Fruit fly (Drosophila melanogaster) whole organism, embryonic: ENCODE measurements around the gene RpL24-like.

Experiments
- Blimp-1 ChIP-seq: fragments of 200-800 bp; sonication (Bioruptor generic); optimal IDR thresholded peaks from 3 replicates; lab custom pipeline; 2018; ENCODE audit warnings: missing biosample characterization, missing genetic modification characterization, mild to moderate bottlenecking, moderate library complexity, missing genetic modification reagents
- CG11085 ChIP-seq: fragments of 200-800 bp; sonication (Bioruptor generic); IDR thresholded peaks from 2 replicates; pipeline ENCODE4 v1.3.6; 2022; ENCODE audit warnings: missing biosample characterization, missing genetic modification characterization
- CG11504 ChIP-seq: fragments of 200-800 bp; sonication (Bioruptor generic); optimal IDR thresholded peaks from 3 replicates; lab custom pipeline; 2019; ENCODE audit warnings: missing biosample characterization, mild to moderate bottlenecking, missing genetic modification characterization, moderate library complexity
- CG12299 ChIP-seq: fragments of 200-800 bp; sonication (Bioruptor generic); optimal IDR thresholded peaks from 2 replicates; lab custom pipeline; 2018; ENCODE audit warnings: missing biosample characterization, mild to moderate bottlenecking, missing genetic modification characterization
- CG13624 ChIP-seq: fragments of 200-800 bp; sonication (Bioruptor generic); optimal IDR thresholded peaks from 2 replicates; lab custom pipeline; 2016; ENCODE audit warnings: missing biosample characterization, missing genetic modification characterization
- CG13894 ChIP-seq: fragments of 200-800 bp; sonication (Bioruptor generic); optimal IDR thresholded peaks from 3 replicates; lab custom pipeline; 2018; ENCODE audit warnings: missing biosample characterization, mild to moderate bottlenecking, missing genetic modification characterization, moderate library complexity
- CG18262 ChIP-seq: fragments of 200-800 bp; optimal IDR thresholded peaks from 3 replicates; lab custom pipeline; 2019; ENCODE audit warnings: missing biosample characterization, mild to moderate bottlenecking, missing genetic modification characterization, moderate library complexity
- CG2116 ChIP-seq: fragments of 200-800 bp; sonication (Bioruptor generic); optimal IDR thresholded peaks from 3 replicates; lab custom pipeline; 2018; ENCODE audit warnings: missing biosample characterization, mild to moderate bottlenecking, missing genetic modification characterization
- CG2199 ChIP-seq: fragments of 200-800 bp; sonication (Bioruptor generic); IDR thresholded peaks from 3 replicates; pipeline ENCODE4 v1.3.6; 2022; ENCODE audit warnings: missing biosample characterization, missing genetic modification characterization
- CG30020 ChIP-seq: fragments of 200-800 bp; optimal IDR thresholded peaks from 2 replicates; lab custom pipeline; 2019; ENCODE audit warnings: missing biosample characterization, mild to moderate bottlenecking, missing genetic modification characterization, moderate library complexity
- CG30403 ChIP-seq: fragments of 200-800 bp; sonication (Bioruptor generic); optimal IDR thresholded peaks from 3 replicates; lab custom pipeline; 2016; ENCODE audit warnings: missing biosample characterization, missing genetic modification characterization
- CG3847 ChIP-seq: fragments of 200-800 bp; sonication (Bioruptor generic); IDR thresholded peaks from 2 replicates; pipeline ENCODE4 v1.3.6; 2022; ENCODE audit warnings: missing biosample characterization, missing genetic modification characterization
- CG4404 ChIP-seq: fragments of 200-800 bp; sonication (Bioruptor generic); IDR thresholded peaks from 2 replicates; pipeline ENCODE4 v1.3.6; 2022; ENCODE audit warnings: missing biosample characterization, missing genetic modification characterization
- CG4730 ChIP-seq: fragments of 200-800 bp; sonication (Bioruptor generic); IDR thresholded peaks from 2 replicates; pipeline ENCODE4 v1.3.6; 2022; ENCODE audit warnings: missing biosample characterization, missing genetic modification characterization
- CG6272 ChIP-seq: fragments of 200-800 bp; sonication (Bioruptor generic); IDR thresholded peaks from 2 replicates; pipeline ENCODE4 v1.3.6; 2022; ENCODE audit warnings: missing biosample characterization, missing genetic modification characterization
- CG6689 ChIP-seq: fragments of 200-800 bp; sonication (Bioruptor generic); IDR thresholded peaks from 2 replicates; pipeline ENCODE4 v1.3.6; 2022; ENCODE audit warnings: missing biosample characterization, missing genetic modification characterization
- Chrac-16 ChIP-seq: fragments of 200-800 bp; sonication (Bioruptor generic); optimal IDR thresholded peaks from 3 replicates; lab custom pipeline; 2016; ENCODE audit warnings: missing biosample characterization, missing genetic modification characterization
- HLH4C ChIP-seq: fragments of 200-800 bp; sonication (Bioruptor generic); IDR thresholded peaks from 3 replicates; pipeline ENCODE4 v1.3.6; 2022; ENCODE audit warnings: missing biosample characterization, missing genetic modification characterization; ENCODE audit not compliant: partially characterized antibody
- HmgZ ChIP-seq: fragments of 200-800 bp; sonication (Bioruptor generic); optimal IDR thresholded peaks from 2 replicates; lab custom pipeline; 2018; ENCODE audit warnings: missing biosample characterization, mild to moderate bottlenecking, missing genetic modification characterization
- Nf-YA ChIP-seq: fragments of 200-800 bp; sonication (Bioruptor generic); IDR thresholded peaks from 2 replicates; pipeline ENCODE4 v1.3.6; 2022; ENCODE audit warnings: missing biosample characterization, missing genetic modification characterization
- Optix ChIP-seq: fragments of 200-800 bp; sonication (Bioruptor generic); IDR thresholded peaks from 3 replicates; pipeline ENCODE4 v1.3.6; 2022; ENCODE audit warnings: missing biosample characterization, missing genetic modification characterization
- Six4 ChIP-seq: fragments of 200-800 bp; sonication (Bioruptor generic); optimal IDR thresholded peaks from 2 replicates; lab custom pipeline; 2016; ENCODE audit warnings: missing biosample characterization, missing genetic modification characterization
- TFAM ChIP-seq: fragments of 200-800 bp; sonication (Bioruptor generic); optimal IDR thresholded peaks from 2 replicates; lab custom pipeline; 2017; ENCODE audit warnings: missing biosample characterization, missing genetic modification characterization, inconsistent platforms
- Trl ChIP-seq, 3 experiments: fragments of >200 bp in 2 of 3; fragments of 200-800 bp in 1 of 3; sonication (Bioruptor generic) in 1 of 3; optimal IDR thresholded peaks; 2 replicates in 1 of 3; 3 replicates in 2 of 3; lab custom pipeline; 2016 to 2017; ENCODE audit warnings: missing biosample characterization in 1 of 3, missing genetic modification characterization in 1 of 3
- aop ChIP-seq: fragments of 200-800 bp; sonication (Bioruptor generic); IDR thresholded peaks from 2 replicates; pipeline ENCODE4 v1.3.6; 2022; ENCODE audit warnings: missing biosample characterization, missing genetic modification characterization
- bigmax ChIP-seq: fragments of 200-800 bp; sonication (Bioruptor generic); optimal IDR thresholded peaks from 2 replicates; lab custom pipeline; 2018; ENCODE audit warnings: missing biosample characterization, mild to moderate bottlenecking, missing genetic modification characterization
- chif ChIP-seq, 2 experiments: fragments of 200-800 bp; sonication (Bioruptor generic); optimal IDR thresholded peaks; 3 replicates each; lab custom pipeline; 2016; ENCODE audit warnings: missing biosample characterization in 2 of 2, missing genetic modification characterization in 2 of 2
- croc ChIP-seq: fragments of 200-800 bp; sonication (Bioruptor generic); conservative IDR thresholded peaks from 3 replicates; pipeline ENCODE4 v1.3.6; 2022; ENCODE audit warnings: missing biosample characterization, missing genetic modification characterization
- dati ChIP-seq: fragments of 200-800 bp; sonication (Bioruptor generic); IDR thresholded peaks from 2 replicates; pipeline ENCODE4 v1.3.6; 2022; ENCODE audit warnings: missing biosample characterization, missing genetic modification characterization
- ems ChIP-seq: fragments of 200-800 bp; sonication (Bioruptor generic); optimal IDR thresholded peaks from 3 replicates; lab custom pipeline; 2016; ENCODE audit warnings: missing biosample characterization, missing genetic modification characterization
- eve ChIP-seq, 2 experiments: fragments of >200 bp; optimal IDR thresholded peaks; 2 replicates each; lab custom pipeline; 2017; ENCODE audit warnings: missing biosample characterization in 2 of 2, missing genetic modification characterization in 2 of 2
- exex ChIP-seq: fragments of 200-800 bp; sonication (Bioruptor generic); optimal IDR thresholded peaks from 4 replicates; lab custom pipeline; 2018; ENCODE audit warnings: missing biosample characterization, mild to moderate bottlenecking, missing genetic modification characterization, moderate library complexity
- fru ChIP-seq: fragments of >200 bp; optimal IDR thresholded peaks from 2 replicates; lab custom pipeline; 2017
- grn ChIP-seq: fragments of 200-800 bp; sonication (Bioruptor generic); optimal IDR thresholded peaks from 3 replicates; lab custom pipeline; 2017; ENCODE audit warnings: missing biosample characterization, missing genetic modification characterization
- her ChIP-seq: fragments of 200-800 bp; sonication (Bioruptor generic); optimal IDR thresholded peaks from 2 replicates; lab custom pipeline; 2016; ENCODE audit warnings: missing biosample characterization, missing genetic modification characterization
- jing ChIP-seq: fragments of 200-800 bp; sonication (Bioruptor generic); optimal IDR thresholded peaks from 2 replicates; lab custom pipeline; 2018; ENCODE audit warnings: missing biosample characterization, mild to moderate bottlenecking, missing genetic modification characterization
- klu ChIP-seq: fragments of 200-800 bp; sonication (Bioruptor generic); IDR thresholded peaks from 2 replicates; pipeline ENCODE4 v1.3.6; 2022; ENCODE audit warnings: missing biosample characterization, missing genetic modification characterization
- maf-S ChIP-seq: fragments of 200-800 bp; sonication (Bioruptor generic); optimal IDR thresholded peaks from 2 replicates; lab custom pipeline; 2016; ENCODE audit warnings: missing biosample characterization, missing genetic modification characterization
- otp ChIP-seq: fragments of 200-800 bp; sonication (Bioruptor generic); IDR thresholded peaks from 3 replicates; pipeline ENCODE4, ENCODE4 v1.3.6; 2022; ENCODE audit warnings: missing biosample characterization, missing genetic modification characterization
- pita ChIP-seq: fragments of 200-800 bp; sonication (Bioruptor generic); optimal IDR thresholded peaks from 2 replicates; lab custom pipeline; 2017; ENCODE audit warnings: missing biosample characterization, mild to moderate bottlenecking, missing genetic modification characterization
- ro ChIP-seq: fragments of 200-800 bp; sonication (Bioruptor generic); IDR thresholded peaks from 2 replicates; pipeline ENCODE4 v1.3.6; 2022; ENCODE audit warnings: missing biosample characterization, missing genetic modification characterization
- sd ChIP-seq: fragments of 200-800 bp; sonication (Bioruptor generic); optimal IDR thresholded peaks from 3 replicates; lab custom pipeline; 2018; ENCODE audit warnings: missing biosample characterization, mild to moderate bottlenecking, missing genetic modification characterization, moderate library complexity
- sens-2 ChIP-seq: fragments of 200-800 bp; sonication (Bioruptor generic); IDR thresholded peaks from 2 replicates; pipeline ENCODE4 v1.3.6; 2022; ENCODE audit warnings: missing biosample characterization, missing genetic modification characterization
- seq ChIP-seq: fragments of 200-800 bp; sonication (Bioruptor generic); IDR thresholded peaks from 2 replicates; pipeline ENCODE4 v1.3.6; 2022; ENCODE audit warnings: missing biosample characterization, missing genetic modification characterization
- sna ChIP-seq: fragments of 200-800 bp; sonication (Bioruptor generic); IDR thresholded peaks from 2 replicates; pipeline ENCODE4 v1.3.6; 2022; ENCODE audit warnings: missing biosample characterization, missing genetic modification characterization; ENCODE audit not compliant: partially characterized antibody
- stc ChIP-seq: fragments of 200-800 bp; sonication (Bioruptor generic); IDR thresholded peaks from 2 replicates; pipeline ENCODE4 v1.3.6; 2022; ENCODE audit warnings: missing biosample characterization, missing genetic modification characterization
- tna ChIP-seq: fragments of 200-800 bp; sonication (Bioruptor generic); IDR thresholded peaks from 2 replicates; pipeline ENCODE4 v1.3.6; 2022; ENCODE audit warnings: missing biosample characterization, missing genetic modification characterization; ENCODE audit not compliant: partially characterized antibody
- unpg ChIP-seq: fragments of 200-800 bp; sonication (Bioruptor generic); optimal IDR thresholded peaks from 3 replicates; lab custom pipeline; 2018; ENCODE audit warnings: missing biosample characterization, mild to moderate bottlenecking, missing genetic modification characterization, moderate library complexity
- vnd ChIP-seq: fragments of 200-800 bp; sonication (Bioruptor generic); IDR thresholded peaks from 3 replicates; pipeline ENCODE4 v1.3.6; 2022; ENCODE audit warnings: missing biosample characterization, missing genetic modification characterization; ENCODE audit not compliant: partially characterized antibody
- zf30C ChIP-seq: fragments of 200-800 bp; sonication (Bioruptor generic); optimal IDR thresholded peaks from 3 replicates; lab custom pipeline; 2018; ENCODE audit warnings: missing biosample characterization, mild to moderate bottlenecking, missing genetic modification characterization

RpL24-like gene

DNA sequence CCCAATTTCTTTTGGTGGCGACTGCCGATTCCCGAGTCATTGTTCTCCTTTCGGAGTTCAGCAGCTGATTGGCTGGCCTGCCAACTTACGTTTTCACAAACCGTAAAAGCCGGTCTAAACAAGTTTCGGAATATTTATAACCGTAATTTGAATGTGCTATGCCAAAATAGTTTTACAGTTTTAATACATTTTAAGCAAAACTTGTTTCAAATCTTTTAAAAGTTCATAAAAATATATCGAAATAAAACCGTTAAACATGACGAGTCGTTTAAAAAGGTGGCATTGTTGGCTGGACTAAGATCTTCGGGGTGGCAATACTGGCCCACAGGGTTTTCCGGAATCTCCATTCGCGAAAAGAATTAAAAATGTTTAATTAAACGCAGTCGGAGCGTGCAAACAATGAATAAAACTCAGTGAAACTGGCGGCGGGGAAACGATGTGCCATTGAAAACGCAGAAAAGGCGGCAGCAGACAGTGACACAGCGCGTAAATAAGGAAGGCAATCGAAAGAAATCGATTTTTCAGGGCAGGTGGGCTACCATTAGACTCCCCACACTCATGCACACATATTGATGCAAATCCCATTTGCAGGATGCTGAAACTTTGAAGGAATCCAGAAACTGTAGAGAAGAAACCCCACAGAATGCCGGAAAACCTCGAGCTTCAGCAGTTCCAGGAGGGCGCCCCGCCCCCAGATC, 4.3 kb upstream of the RpL24-like start, which contains the start of the genes Exd2 and CG5281 (continued):
- TF ChIP-seq unpg (GFP tag; lab: Kevin White, UChicago) (peak; percentile 65), Optix (GFP tag; lab: Robert Waterston, UW) (no peak), jing (GFP tag; lab: Kevin White, UChicago) (no peak), Chrac-16 (GFP tag; lab: Kevin White, UChicago) (peak; percentile 68), CG2116 (GFP tag; lab: Kevin White, UChicago) (peak; percentile 87), her (GFP tag; lab: Kevin White, UChicago) (peak; percentile 24), sd (no peak), CG18262 (tag; lab: Kevin White, UChicago) (no peak), Nf-YA (0 out of 2 replicates have a peak, but pooled peaks have one; percentile 27), fru (no peak), Blimp-1 (no peak), grn (GFP tag; lab: Kevin White, UChicago) (no peak), maf-S (GFP tag; lab: Kevin White, UChicago) (peak; percentile 5), CG4730 (GFP tag; lab: Robert Waterston, UW) (no peak), klu (no peak), chif (GFP tag; optimal IDR thresholded peaks at IDR 0.05; lab: Kevin White, UChicago) (peak; percentile 41 to 59), otp (0 out of 3 replicates have a peak, but pooled peaks have one; percentile 7), zf30C (GFP tag; lab: Kevin White, UChicago) (no peak), CG30020 (tag; lab: Kevin White, UChicago) (peak; percentile 55), CG6272 (GFP tag; lab: Robert Waterston, UW) (no peak), CG2199 (GFP tag; lab: Robert Waterston, UW) (no peak), sens-2 (no peak), CG30403 (peak; percentile 68), TFAM (GFP tag; lab: Kevin White, UChicago) (no peak), stc (GFP tag; lab: Robert Waterston, UW) (0 out of 2 replicates have a peak, but pooled peaks have one; percentile 17), ems (GFP tag; lab: Kevin White, UChicago) (no peak), sna (GFP tag; lab: Robert Waterston, UW) (no peak; the same call in 1 of the 2 replicates), ro (GFP tag; lab: Robert Waterston, UW) (no peak), seq (GFP tag; lab: Robert Waterston, UW) (no peak), exex (no peak), croc (GFP tag; lab: Robert Waterston, UW) (no peak), CG3847 (peak; percentile 72), eve (GFP tag; optimal IDR thresholded peaks at IDR 0.05; lab: Kevin White, UChicago) (no peak), CG11504 (no peak), HmgZ (tag; lab: Kevin White, UChicago) (peak; percentile 51), HLH4C (no peak), dati (GFP tag; lab: Robert Waterston, UW) (no peak), CG13894 (tag; lab: Kevin White, UChicago) (peak; percentile 17), tna (GFP tag; lab: Robert Waterston, UW) (no peak), Six4 (GFP tag; lab: Kevin White, UChicago) (peak; percentile 69), aop (no peak), CG12299 (tag; lab: Kevin White, UChicago) (peak; percentile 39), bigmax (no peak), Trl (optimal IDR thresholded peaks at IDR 0.05; lab: Kevin White, UChicago) (no peak), Trl (GFP tag; optimal IDR thresholded peaks at IDR 0.05; lab: Kevin White, UChicago) (peak; percentile 45), CG4404 (no peak), CG13624 (GFP tag; lab: Kevin White, UChicago) (peak; percentile 16), CG11085 (GFP tag; lab: Robert Waterston, UW) (no peak), pita (no peak), vnd (no peak), CG6689 (GFP tag; lab: Robert Waterston, UW) (peak; percentile 48)
